Fruit fly (Drosophila melanogaster) whole organism, prepupa: Measurements from ENCODE around the gene tank.
A peak's percentile ranks its signal among the peaks of the same experiment; 100 is the strongest.

ENCODE experiments used
- CG10631 ChIP-seq: fragments of 200-800 bp; sonication (Bioruptor generic); optimal IDR thresholded peaks from 2 replicates; lab custom pipeline; 2016; ENCODE audit warnings: missing biosample characterization, missing genetic modification characterization
- CG3919 ChIP-seq: fragments of 200-800 bp; sonication (Bioruptor generic); optimal IDR thresholded peaks from 3 replicates; lab custom pipeline; 2016; ENCODE audit warnings: missing biosample characterization, missing genetic modification characterization
- CG6792 ChIP-seq: fragments of 200-800 bp; sonication (Bioruptor generic); optimal IDR thresholded peaks from 3 replicates; lab custom pipeline; 2016; ENCODE audit warnings: missing biosample characterization, missing genetic modification characterization
- CG8319 ChIP-seq: fragments of 200-800 bp; sonication (Bioruptor generic); optimal IDR thresholded peaks from 3 replicates; lab custom pipeline; 2016; ENCODE audit warnings: missing biosample characterization, missing genetic modification characterization
- Eip75B ChIP-seq: fragments of 200-800 bp; sonication (Bioruptor generic); optimal IDR thresholded peaks from 3 replicates; lab custom pipeline; 2016; ENCODE audit warnings: missing biosample characterization, missing genetic modification characterization
- Gug ChIP-seq: fragments of 200-800 bp; sonication (Bioruptor generic); IDR thresholded peaks from 2 replicates; pipeline ENCODE4 v1.3.6; 2022; ENCODE audit warnings: missing biosample characterization, missing genetic modification characterization
- Hr39 ChIP-seq: fragments of 200-800 bp; sonication (Bioruptor generic); optimal IDR thresholded peaks from 2 replicates; lab custom pipeline; 2016; ENCODE audit warnings: missing biosample characterization, missing genetic modification characterization
- Smox ChIP-seq: fragments of 200-800 bp; sonication (Bioruptor generic); optimal IDR thresholded peaks from 3 replicates; lab custom pipeline; 2016; ENCODE audit warnings: missing biosample characterization, missing genetic modification characterization
- dac ChIP-seq: fragments of 200-800 bp; sonication (Bioruptor generic); optimal IDR thresholded peaks from 2 replicates; lab custom pipeline; 2017; ENCODE audit warnings: missing biosample characterization, mild to moderate bottlenecking, missing genetic modification characterization
- fd59A ChIP-seq: fragments of 200-800 bp; sonication (Bioruptor generic); optimal IDR thresholded peaks from 2 replicates; lab custom pipeline; 2017; ENCODE audit warnings: missing biosample characterization, mild to moderate bottlenecking, missing genetic modification characterization, missing genetic modification reagents

dm6 chr2L:4856118-4856517, 18.3 kb upstream of the tank start:
- TF ChIP-seq Hr39 (GFP tag; lab: Kevin White, UChicago) (no peak), CG6792 (no peak), fd59A (GFP tag; lab: Kevin White, UChicago) (peak; percentile 7), CG3919 (no peak), Gug (GFP tag; lab: Robert Waterston, UW) (no peak), Smox (GFP tag; lab: Kevin White, UChicago) (no peak), CG8319 (GFP tag; lab: Kevin White, UChicago) (no peak), CG10631 (GFP tag; lab: Kevin White, UChicago) (peak; percentile 12), Eip75B (GFP tag; lab: Kevin White, UChicago) (peak; percentile 9), dac (no peak)
